Fruit fly (Drosophila melanogaster): ENCODE data around the gene sls.
A peak's percentile ranks its signal among the peaks of the same experiment; 100 is the strongest.

Gene sls

dm6 chr3L:2151588-2152372 is 36.4 kb upstream of the sls start, which contains the start of gene zormin (continued):
- TF ChIP-seq C15 (GFP tag; IDR thresholded peaks at IDR 0.05) (no peak), gsb (GFP tag; IDR thresholded peaks at IDR 0.05) (no peak), scrt (GFP tag; optimal IDR thresholded peaks at IDR 0.05) (no peak), hbn (GFP tag; IDR thresholded peaks at IDR 0.05; ENCODE audit: partially characterized antibody) (peak; percentile 35), Drgx (GFP tag; IDR thresholded peaks at IDR 0.05) (peak; percentile 49; the same call in 1 of the 2 replicates), schlank (tag; optimal IDR thresholded peaks at IDR 0.05) (no peak), PHDP (tag; optimal IDR thresholded peaks at IDR 0.05) (no peak), repo (GFP tag; optimal IDR thresholded peaks at IDR 0.05) (no peak), Mrtf (GFP tag; IDR thresholded peaks at IDR 0.05) (no peak), HmgD (GFP tag; optimal IDR thresholded peaks at IDR 0.05) (no peak), CG2889 (GFP tag; IDR thresholded peaks at IDR 0.05) (no peak), CG12219 (GFP tag; optimal IDR thresholded peaks at IDR 0.05) (no peak), NfI (GFP tag; optimal IDR thresholded peaks at IDR 0.05) (no peak), Fer2 (tag; optimal IDR thresholded peaks at IDR 0.05) (no peak), CG4730 (GFP tag; IDR thresholded peaks at IDR 0.05) (no peak), CG17829 (tag; optimal IDR thresholded peaks at IDR 0.05) (no peak), BEAF-32 (GFP tag; optimal IDR thresholded peaks at IDR 0.05) (no peak), CG16813 (GFP tag; IDR thresholded peaks at IDR 0.05; ENCODE audit: partially characterized antibody) (no peak), CG10654 (GFP tag; optimal IDR thresholded peaks at IDR 0.05) (no peak), CG6272 (GFP tag; IDR thresholded peaks at IDR 0.05) (no peak), sim (GFP tag; IDR thresholded peaks at IDR 0.05) (no peak), CG2199 (GFP tag; IDR thresholded peaks at IDR 0.05) (no peak), ac (GFP tag; optimal IDR thresholded peaks at IDR 0.05) (no peak), gcm (GFP tag; optimal IDR thresholded peaks at IDR 0.05) (peak; percentile 20), unc-4 (GFP tag; IDR thresholded peaks at IDR 0.05; ENCODE audit: partially characterized antibody) (peak; percentile 44; the same call in 1 of the 2 replicates), Scr (GFP tag; IDR thresholded peaks at IDR 0.05; ENCODE audit: partially characterized antibody) (no peak), zf30C (GFP tag; optimal IDR thresholded peaks at IDR 0.05) (no peak), Abd-B (GFP tag; optimal IDR thresholded peaks at IDR 0.05) (peak; percentile 22), CG8388 (GFP tag; optimal IDR thresholded peaks at IDR 0.05) (no peak), CG32532 (GFP tag; IDR thresholded peaks at IDR 0.05) (no peak; the same call in 1 of the 2 replicates), D (optimal IDR thresholded peaks at IDR 0.05) (no peak), D (GFP tag; optimal IDR thresholded peaks at IDR 0.05) (peak; percentile 19), eyg (GFP tag; optimal IDR thresholded peaks at IDR 0.05) (no peak), CG15011 (GFP tag; optimal IDR thresholded peaks at IDR 0.05) (no peak), Doc3 (GFP tag; IDR thresholded peaks at IDR 0.05; ENCODE audit: partially characterized antibody) (no peak), lmd (GFP tag; IDR thresholded peaks at IDR 0.05) (peak; percentile 26; the same call in 1 of the 2 replicates), CG31365 (tag; optimal IDR thresholded peaks at IDR 0.05) (no peak), nerfin-2 (GFP tag; IDR thresholded peaks at IDR 0.05; ENCODE audit: partially characterized antibody) (no peak), zen2 (GFP tag; IDR thresholded peaks at IDR 0.05; ENCODE audit: partially characterized antibody) (peak; percentile 51; the same call in 1 of the 3 replicates), CG2116 (GFP tag; optimal IDR thresholded peaks at IDR 0.05) (no peak), cas (GFP tag; IDR thresholded peaks at IDR 0.05) (no peak), ab (GFP tag; optimal IDR thresholded peaks at IDR 0.05) (no peak), Lim3 (GFP tag; IDR thresholded peaks at IDR 0.05) (no peak), phol (tag; optimal IDR thresholded peaks at IDR 0.05) (peak; percentile 55), tna (GFP tag; IDR thresholded peaks at IDR 0.05; ENCODE audit: partially characterized antibody) (no peak), CG11085 (GFP tag; IDR thresholded peaks at IDR 0.05) (no peak), ham (GFP tag; IDR thresholded peaks at IDR 0.05) (no peak), CG12236 (GFP tag; optimal IDR thresholded peaks at IDR 0.05) (no peak), CG10959 (GFP tag; IDR thresholded peaks at IDR 0.05) (no peak)
